Worm (Caenorhabditis elegans) whole organism, midembryonic: Measurements from ENCODE around the gene T01B4.3.
A peak's percentile ranks its signal among the peaks of the same experiment; 100 is the strongest.

Experiments
- T22C8.4 ChIP-seq: fragments of 200-800 bp; sonication (Bioruptor generic); IDR thresholded peaks from 2 replicates; pipeline ENCODE4 v1.3.6; 2022; ENCODE audit warnings: missing genetic modification characterization, missing compliant biosample characterization
- cog-1 ChIP-seq: sonication (generic microtip); optimal IDR thresholded peaks from 2 replicates; lab custom pipeline; 2016; ENCODE audit warnings: missing genetic modification characterization, missing compliant biosample characterization
- flt-1 ChIP-seq: fragments of 200-800 bp; sonication (Bioruptor generic); IDR thresholded peaks from 2 replicates; pipeline ENCODE4 v1.3.6; 2022; ENCODE audit warnings: missing genetic modification characterization, missing compliant biosample characterization
- tab-1 ChIP-seq: fragments of 200-800 bp; sonication (Bioruptor generic); IDR thresholded peaks from 2 replicates; pipeline ENCODE4 v1.3.6; 2022; ENCODE audit warnings: missing genetic modification characterization, missing compliant biosample characterization
- ztf-23 ChIP-seq: fragments of 200-800 bp; sonication (Bioruptor generic); IDR thresholded peaks from 2 replicates; pipeline ENCODE4 v1.3.6; 2022; ENCODE audit warnings: missing genetic modification reagents, missing genetic modification characterization, missing compliant biosample characterization
- ztf-29 ChIP-seq: fragments of 200-800 bp; sonication (Bioruptor generic); IDR thresholded peaks from 2 replicates; pipeline ENCODE4 v1.3.6; 2022; ENCODE audit warnings: missing genetic modification reagents, missing genetic modification characterization, missing compliant biosample characterization

- TF ChIP-seq flt-1 (0 out of 2 replicates have a peak, but pooled peaks have one; percentile 20), ztf-29 (no peak), tab-1 (no peak), cog-1 (tag; lab: Kevin White, UChicago) (no peak), T22C8.4 (GFP tag; lab: Robert Waterston, UW) (no peak), ztf-23 (GFP tag; lab: Robert Waterston, UW) (no peak)
Measured at ce11 chrX:16336940-16337339, 19.4 kb upstream of the T01B4.3 start.
